Worm (Caenorhabditis elegans) whole organism, midembryonic: ENCODE data around the gene sor-3.

Experiments
- T22C8.4 ChIP-seq: fragments of 200-800 bp; sonication (Bioruptor generic); IDR thresholded peaks from 2 replicates; pipeline ENCODE4 v1.3.6; 2022; ENCODE audit warnings: missing genetic modification characterization, missing compliant biosample characterization
- cog-1 ChIP-seq: sonication (generic microtip); optimal IDR thresholded peaks from 2 replicates; lab custom pipeline; 2016; ENCODE audit warnings: missing genetic modification characterization, missing compliant biosample characterization
- flt-1 ChIP-seq: fragments of 200-800 bp; sonication (Bioruptor generic); IDR thresholded peaks from 2 replicates; pipeline ENCODE4 v1.3.6; 2022; ENCODE audit warnings: missing genetic modification characterization, missing compliant biosample characterization
- klf-2 ChIP-seq: fragments of 200-800 bp; sonication (Bioruptor generic); conservative IDR thresholded peaks from 2 replicates; pipeline ENCODE4 v1.3.6; 2022; ENCODE audit warnings: missing genetic modification reagents, missing genetic modification characterization, missing compliant biosample characterization
- med-1 ChIP-seq: sonication (generic microtip); optimal IDR thresholded peaks from 2 replicates; lab custom pipeline; 2017; ENCODE audit warnings: missing genetic modification characterization, mild to moderate bottlenecking, missing compliant biosample characterization, antibody characterized with exemption, missing genetic modification reagents; ENCODE audit not compliant: insufficient read depth
- ref-1 ChIP-seq: fragments of 200-800 bp; sonication (Bioruptor generic); conservative IDR thresholded peaks from 2 replicates; pipeline ENCODE4 v1.3.6; 2022; ENCODE audit warnings: missing genetic modification reagents, missing genetic modification characterization, missing compliant biosample characterization
- tab-1 ChIP-seq: fragments of 200-800 bp; sonication (Bioruptor generic); IDR thresholded peaks from 2 replicates; pipeline ENCODE4 v1.3.6; 2022; ENCODE audit warnings: missing genetic modification characterization, missing compliant biosample characterization
- ztf-23 ChIP-seq: fragments of 200-800 bp; sonication (Bioruptor generic); IDR thresholded peaks from 2 replicates; pipeline ENCODE4 v1.3.6; 2022; ENCODE audit warnings: missing genetic modification reagents, missing genetic modification characterization, missing compliant biosample characterization
- ztf-29 ChIP-seq: fragments of 200-800 bp; sonication (Bioruptor generic); IDR thresholded peaks from 2 replicates; pipeline ENCODE4 v1.3.6; 2022; ENCODE audit warnings: missing genetic modification reagents, missing genetic modification characterization, missing compliant biosample characterization

Gene sor-3

ce11 chrX:360479-360878 lies 7.1 kb downstream of the sor-3 start, which contains the start of gene C04E7.5:
C04E7.5 (plus strand) TSS chrX:360779.
- TF ChIP-seq ref-1 (GFP tag; lab: Robert Waterston, UW) = no peak
- TF ChIP-seq ztf-29 (GFP tag; lab: Robert Waterston, UW) = no peak
- TF ChIP-seq T22C8.4 (GFP tag; lab: Robert Waterston, UW) = no peak
- no peak for TF ChIP-seq cog-1 (tag; lab: Kevin White, UChicago)
- TF ChIP-seq klf-2 (GFP tag; lab: Robert Waterston, UW) = no peak
- TF ChIP-seq tab-1 (GFP tag; lab: Robert Waterston, UW) = no peak
- TF ChIP-seq med-1 (GFP tag; lab: Kevin White, UChicago) = no peak
- TF ChIP-seq flt-1 = no peak

DNA sequence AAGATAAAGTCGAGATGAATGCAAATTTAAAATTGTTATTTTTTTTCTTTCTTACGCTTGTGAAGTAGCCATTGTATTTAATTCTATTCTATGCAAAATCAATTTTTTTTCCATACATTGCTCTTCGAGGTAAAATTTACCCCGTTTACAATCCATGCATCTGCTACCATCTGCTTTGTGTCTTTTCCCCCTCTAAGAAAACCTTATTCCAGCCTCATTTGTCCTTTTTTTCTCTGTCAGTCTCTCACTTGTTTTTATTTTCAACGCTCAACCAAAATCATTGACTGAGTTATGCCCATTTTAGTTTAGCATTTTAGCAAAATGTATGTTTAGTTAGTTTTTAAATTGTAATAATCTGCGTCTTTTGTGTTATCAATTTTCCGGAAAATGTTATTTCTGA lies 16.5 kb downstream of the sor-3 start:
- TF ChIP-seq ref-1 (GFP tag; lab: Robert Waterston, UW) (no peak), ztf-29 (GFP tag; lab: Robert Waterston, UW) (no peak), flt-1 (no peak), med-1 (GFP tag; lab: Kevin White, UChicago) (no peak), tab-1 (GFP tag; lab: Robert Waterston, UW) (no peak), cog-1 (tag; lab: Kevin White, UChicago) (no peak), T22C8.4 (GFP tag; lab: Robert Waterston, UW) (no peak), ztf-23 (GFP tag; lab: Robert Waterston, UW) (no peak), klf-2 (GFP tag; lab: Robert Waterston, UW) (no peak)

ce11 chrX:371761-372285 lies 18.4 kb downstream of the sor-3 start, which contains the start of gene nrde-3:
nrde-3 (plus strand) TSS chrX:372235.
- TF ChIP-seq ztf-23 (GFP tag; lab: Robert Waterston, UW) (no peak), T22C8.4 (GFP tag; lab: Robert Waterston, UW) (peak; percentile 54), klf-2 (GFP tag; lab: Robert Waterston, UW) (no peak)

- TF ChIP-seq ref-1 (GFP tag; lab: Robert Waterston, UW) (no peak), med-1 (GFP tag; lab: Kevin White, UChicago) (no peak), flt-1 (no peak), ztf-29 (GFP tag; lab: Robert Waterston, UW) (no peak), tab-1 (GFP tag; lab: Robert Waterston, UW) (no peak), ztf-23 (GFP tag; lab: Robert Waterston, UW) (no peak), T22C8.4 (GFP tag; lab: Robert Waterston, UW) (no peak), cog-1 (tag; lab: Kevin White, UChicago) (no peak), klf-2 (GFP tag; lab: Robert Waterston, UW) (no peak)
Measured at ce11 chrX:380505-380904, 27.1 kb downstream of the sor-3 start, which contains the start of gene R04A9.3. R04A9.3 (minus strand) TSS chrX:380605.

- no peak for TF ChIP-seq tab-1 (GFP tag; lab: Robert Waterston, UW)
- TF ChIP-seq flt-1 = no peak
- TF ChIP-seq klf-2 (GFP tag; lab: Robert Waterston, UW) = no peak
- no peak for TF ChIP-seq med-1 (GFP tag; lab: Kevin White, UChicago)
- TF ChIP-seq ref-1 (GFP tag; lab: Robert Waterston, UW) = no peak
- no peak for TF ChIP-seq ztf-29 (GFP tag; lab: Robert Waterston, UW)
Measured at ce11 chrX:381029-381428, 27.6 kb downstream of the sor-3 start.

ce11 chrX:382692-383091 lies 29.3 kb downstream of the sor-3 start, which contains the start of gene ife-2:
ife-2 (minus strand) TSS chrX:382709.
- no peak for TF ChIP-seq ztf-29 (GFP tag; lab: Robert Waterston, UW)
- no peak for TF ChIP-seq ztf-23 (GFP tag; lab: Robert Waterston, UW)
- TF ChIP-seq klf-2 (GFP tag; lab: Robert Waterston, UW) = no peak
- TF ChIP-seq cog-1 (tag; lab: Kevin White, UChicago) = peak; percentile 44
- TF ChIP-seq T22C8.4 (GFP tag; lab: Robert Waterston, UW) = no peak

DNA sequence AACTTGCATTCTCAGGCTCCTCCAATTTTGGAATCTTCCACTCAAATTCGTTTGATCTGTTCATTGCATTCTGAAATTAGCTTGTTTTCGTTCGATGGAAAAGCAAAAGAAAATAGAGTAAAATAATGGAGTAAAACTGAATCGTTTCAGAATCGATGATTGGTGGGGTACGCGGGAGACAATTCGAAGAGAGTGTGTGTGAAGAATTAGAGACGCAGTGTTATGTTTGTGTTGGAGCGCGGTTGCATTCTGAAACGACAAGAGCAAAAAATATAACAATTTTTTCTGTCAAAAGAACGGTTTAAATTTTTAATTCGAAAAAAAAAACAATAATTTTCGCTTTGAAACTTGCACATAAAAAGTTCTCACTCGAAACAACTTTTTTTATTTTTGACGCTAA lies 35.3 kb downstream of the sor-3 start, which contains the start of gene ceh-93:
Gene ceh-93, minus strand, starts transcription at position 70 of the 400 bp plus-strand sequence.
- TF ChIP-seq flt-1 (0 out of 2 replicates have a peak, but pooled peaks have one; percentile 15), klf-2 (GFP tag; lab: Robert Waterston, UW) (no peak)

DNA sequence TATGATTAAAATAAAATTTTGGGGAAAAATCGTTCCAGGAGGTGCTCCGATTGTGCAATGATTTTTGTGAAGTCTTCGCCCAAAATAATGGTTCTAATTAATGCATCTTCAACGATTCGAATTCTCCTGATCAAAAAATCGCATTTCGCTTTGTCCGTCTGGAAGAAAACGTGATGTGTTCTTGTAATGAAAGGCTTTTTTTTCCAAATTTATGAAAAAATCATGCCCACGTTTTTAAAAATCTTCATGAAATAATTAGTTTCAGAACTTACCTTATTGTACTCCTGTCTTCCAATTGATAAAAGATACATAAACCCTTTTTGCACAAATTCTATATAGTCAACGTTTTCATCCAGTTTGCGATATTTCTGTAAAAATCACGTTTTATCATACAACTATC lies 36.1 kb downstream of the sor-3 start:
- TF ChIP-seq T22C8.4 (GFP tag; lab: Robert Waterston, UW) (no peak), ztf-29 (GFP tag; lab: Robert Waterston, UW) (no peak), med-1 (GFP tag; lab: Kevin White, UChicago) (no peak), klf-2 (GFP tag; lab: Robert Waterston, UW) (no peak), cog-1 (tag; lab: Kevin White, UChicago) (no peak), flt-1 (no peak)

- no peak for TF ChIP-seq T22C8.4 (GFP tag; lab: Robert Waterston, UW)
- no peak for TF ChIP-seq tab-1 (GFP tag; lab: Robert Waterston, UW)
Measured at ce11 chrX:390469-390868, 37.0 kb downstream of the sor-3 start, which contains the start of gene R04A9.9. R04A9.9 (minus strand) TSS chrX:390569.

ce11 chrX:394709-395108 lies 41.3 kb downstream of the sor-3 start, which contains the start of gene R04A9.7:
R04A9.7 (minus strand) TSS chrX:394892.
- no peak for TF ChIP-seq flt-1
- TF ChIP-seq T22C8.4 (GFP tag; lab: Robert Waterston, UW) = no peak
- TF ChIP-seq cog-1 (tag; lab: Kevin White, UChicago) = no peak
- TF ChIP-seq ref-1 (GFP tag; lab: Robert Waterston, UW) = no peak
- no peak for TF ChIP-seq ztf-29 (GFP tag; lab: Robert Waterston, UW)
- no peak for TF ChIP-seq med-1 (GFP tag; lab: Kevin White, UChicago)
- no peak for TF ChIP-seq tab-1 (GFP tag; lab: Robert Waterston, UW)
- no peak for TF ChIP-seq ztf-23 (GFP tag; lab: Robert Waterston, UW)
- no peak for TF ChIP-seq klf-2 (GFP tag; lab: Robert Waterston, UW)
